Fruit fly (Drosophila melanogaster) whole organism, prepupa: Measurements from ENCODE around the gene Chrac-14.

ENCODE experiments used
- Blimp-1 ChIP-seq: fragments of 200-800 bp; sonication (Bioruptor generic); optimal IDR thresholded peaks from 3 replicates; lab custom pipeline; 2017; ENCODE audit warnings: missing biosample characterization, missing genetic modification characterization, mild to moderate bottlenecking, moderate library complexity, missing genetic modification reagents
- CG10631 ChIP-seq: fragments of 200-800 bp; sonication (Bioruptor generic); optimal IDR thresholded peaks from 2 replicates; lab custom pipeline; 2016; ENCODE audit warnings: missing biosample characterization, missing genetic modification characterization
- CG10669 ChIP-seq: fragments of 200-800 bp; sonication (Bioruptor generic); optimal IDR thresholded peaks from 3 replicates; lab custom pipeline; 2018; ENCODE audit warnings: missing biosample characterization, mild to moderate bottlenecking, missing genetic modification characterization, moderate library complexity
- CG11762 ChIP-seq: fragments of 200-800 bp; sonication (Bioruptor generic); optimal IDR thresholded peaks from 3 replicates; lab custom pipeline; 2016; ENCODE audit warnings: missing biosample characterization, missing genetic modification characterization; ENCODE audit not compliant: insufficient read depth
- CG1621 ChIP-seq: fragments of 200-800 bp; sonication (Bioruptor generic); optimal IDR thresholded peaks from 3 replicates; lab custom pipeline; 2018; ENCODE audit warnings: missing biosample characterization, mild to moderate bottlenecking, missing genetic modification characterization
- CG34406 ChIP-seq: fragments of 200-800 bp; sonication (Bioruptor generic); optimal IDR thresholded peaks from 3 replicates; lab custom pipeline; 2016; ENCODE audit warnings: missing biosample characterization, missing genetic modification characterization
- CG3919 ChIP-seq: fragments of 200-800 bp; sonication (Bioruptor generic); optimal IDR thresholded peaks from 3 replicates; lab custom pipeline; 2016; ENCODE audit warnings: missing biosample characterization, missing genetic modification characterization
- CG4318 ChIP-seq: fragments of 200-800 bp; sonication (Bioruptor generic); optimal IDR thresholded peaks from 3 replicates; lab custom pipeline; 2017; ENCODE audit warnings: missing biosample characterization, mild to moderate bottlenecking, missing genetic modification characterization
- CG6163 ChIP-seq: fragments of 200-800 bp; sonication (Bioruptor generic); IDR thresholded peaks from 3 replicates; pipeline ENCODE4 v1.3.6; 2022; ENCODE audit warnings: missing biosample characterization, missing genetic modification characterization
- CG6276 ChIP-seq: fragments of 200-800 bp; sonication (Bioruptor generic); optimal IDR thresholded peaks from 2 replicates; lab custom pipeline; 2017; ENCODE audit warnings: missing biosample characterization, mild to moderate bottlenecking, missing genetic modification characterization
- CG6808 ChIP-seq: fragments of 200-800 bp; sonication (Bioruptor generic); optimal IDR thresholded peaks from 3 replicates; lab custom pipeline; 2017; ENCODE audit warnings: missing biosample characterization, missing genetic modification characterization, mild to moderate bottlenecking, moderate library complexity, missing genetic modification reagents
- CG6854 ChIP-seq: fragments of 200-800 bp; sonication (Bioruptor generic); optimal IDR thresholded peaks from 2 replicates; lab custom pipeline; 2017; ENCODE audit warnings: missing biosample characterization, mild to moderate bottlenecking, missing genetic modification characterization
- CG7368 ChIP-seq: fragments of 200-800 bp; sonication (Bioruptor generic); optimal IDR thresholded peaks from 3 replicates; lab custom pipeline; 2016; ENCODE audit warnings: missing biosample characterization, missing genetic modification characterization
- CG8632 ChIP-seq: fragments of 200-800 bp; sonication (Bioruptor generic); optimal IDR thresholded peaks from 3 replicates; lab custom pipeline; 2016; ENCODE audit warnings: missing biosample characterization, missing genetic modification characterization
- Eip78C ChIP-seq: fragments of 200-800 bp; sonication (Bioruptor generic); peaks from one replicate; lab custom pipeline; 2016; ENCODE audit warnings: missing biosample characterization, missing genetic modification characterization
- Ets96B ChIP-seq: fragments of 200-800 bp; optimal IDR thresholded peaks from 2 replicates; lab custom pipeline; 2019; ENCODE audit warnings: missing biosample characterization, mild to moderate bottlenecking, missing genetic modification characterization, moderate library complexity
- Hr39 ChIP-seq: fragments of 200-800 bp; sonication (Bioruptor generic); optimal IDR thresholded peaks from 2 replicates; lab custom pipeline; 2016; ENCODE audit warnings: missing biosample characterization, missing genetic modification characterization
- Hr4 ChIP-seq: fragments of 200-800 bp; sonication (Bioruptor generic); optimal IDR thresholded peaks from 3 replicates; lab custom pipeline; 2016; ENCODE audit warnings: missing biosample characterization, missing genetic modification characterization
- Met ChIP-seq: fragments of 200-800 bp; sonication (Bioruptor generic); optimal IDR thresholded peaks from 3 replicates; lab custom pipeline; 2016; ENCODE audit warnings: missing biosample characterization, missing genetic modification characterization
- OdsH ChIP-seq: fragments of 200-800 bp; sonication (Bioruptor generic); optimal IDR thresholded peaks from 3 replicates; lab custom pipeline; 2016; ENCODE audit warnings: missing biosample characterization, missing genetic modification characterization
- Smox ChIP-seq: fragments of 200-800 bp; sonication (Bioruptor generic); optimal IDR thresholded peaks from 3 replicates; lab custom pipeline; 2016; ENCODE audit warnings: missing biosample characterization, missing genetic modification characterization
- Sox102F ChIP-seq: fragments of 200-800 bp; sonication (Bioruptor generic); optimal IDR thresholded peaks from 2 replicates; lab custom pipeline; 2016; ENCODE audit warnings: missing biosample characterization, mild to moderate bottlenecking, missing genetic modification characterization
- Sox14 ChIP-seq: fragments of 200-800 bp; sonication (Bioruptor generic); optimal IDR thresholded peaks from 3 replicates; lab custom pipeline; 2016; ENCODE audit warnings: missing biosample characterization, missing genetic modification characterization
- achi ChIP-seq: fragments of 200-800 bp; sonication (Bioruptor generic); optimal IDR thresholded peaks from 3 replicates; lab custom pipeline; 2016; ENCODE audit warnings: missing biosample characterization, missing genetic modification characterization
- acj6 ChIP-seq: fragments of 200-800 bp; sonication (Bioruptor generic); optimal IDR thresholded peaks from 3 replicates; lab custom pipeline; 2016; ENCODE audit warnings: missing biosample characterization, missing genetic modification characterization
- dsx ChIP-seq: fragments of 200-800 bp; optimal IDR thresholded peaks from 3 replicates; lab custom pipeline; 2019; ENCODE audit warnings: missing biosample characterization, mild to moderate bottlenecking, missing genetic modification characterization, moderate library complexity; ENCODE audit not compliant: poor library complexity, severe bottlenecking
- eg ChIP-seq: fragments of 200-800 bp; sonication (Bioruptor generic); IDR thresholded peaks from 3 replicates; pipeline ENCODE4 v1.3.6; 2022; ENCODE audit warnings: missing biosample characterization, missing genetic modification characterization
- esn ChIP-seq: fragments of 200-800 bp; sonication (Bioruptor generic); optimal IDR thresholded peaks from 2 replicates; lab custom pipeline; 2016; ENCODE audit warnings: missing biosample characterization, mild to moderate bottlenecking, missing genetic modification characterization, moderate library complexity
- fd59A ChIP-seq: fragments of 200-800 bp; sonication (Bioruptor generic); optimal IDR thresholded peaks from 2 replicates; lab custom pipeline; 2017; ENCODE audit warnings: missing biosample characterization, mild to moderate bottlenecking, missing genetic modification characterization, missing genetic modification reagents
- fd85E ChIP-seq: fragments of 200-800 bp; sonication (Bioruptor generic); optimal IDR thresholded peaks from 3 replicates; lab custom pipeline; 2016; ENCODE audit warnings: missing biosample characterization, missing genetic modification characterization
- fkh ChIP-seq: fragments of 200-800 bp; sonication (Bioruptor generic); optimal IDR thresholded peaks from 3 replicates; lab custom pipeline; 2017; ENCODE audit warnings: missing biosample characterization, mild to moderate bottlenecking, missing genetic modification characterization, moderate library complexity
- net ChIP-seq: fragments of 200-800 bp; sonication (Bioruptor generic); optimal IDR thresholded peaks from 3 replicates; lab custom pipeline; 2016; ENCODE audit warnings: missing biosample characterization, missing genetic modification characterization
- spab ChIP-seq: fragments of 200-800 bp; sonication (Bioruptor generic); optimal IDR thresholded peaks from 2 replicates; lab custom pipeline; 2017; ENCODE audit warnings: missing biosample characterization, mild to moderate bottlenecking, missing genetic modification characterization, missing genetic modification reagents
- ss ChIP-seq, 2 experiments: fragments of 200-800 bp; sonication (Bioruptor generic); optimal IDR thresholded peaks; 2 replicates in 1 of 2; 3 replicates in 1 of 2; lab custom pipeline; 2017 to 2018; ENCODE audit warnings: mild to moderate bottlenecking in 2 of 2, missing biosample characterization in 2 of 2, missing genetic modification characterization in 2 of 2, moderate library complexity in 1 of 2
- svp ChIP-seq: fragments of 200-800 bp; sonication (Bioruptor generic); peaks from one replicate; lab custom pipeline; 2016; ENCODE audit warnings: missing biosample characterization, missing genetic modification characterization
- vri ChIP-seq: fragments of 200-800 bp; sonication (Bioruptor generic); optimal IDR thresholded peaks from 3 replicates; lab custom pipeline; 2016; ENCODE audit warnings: missing biosample characterization, mild to moderate bottlenecking, missing genetic modification characterization

Gene Chrac-14

DNA sequence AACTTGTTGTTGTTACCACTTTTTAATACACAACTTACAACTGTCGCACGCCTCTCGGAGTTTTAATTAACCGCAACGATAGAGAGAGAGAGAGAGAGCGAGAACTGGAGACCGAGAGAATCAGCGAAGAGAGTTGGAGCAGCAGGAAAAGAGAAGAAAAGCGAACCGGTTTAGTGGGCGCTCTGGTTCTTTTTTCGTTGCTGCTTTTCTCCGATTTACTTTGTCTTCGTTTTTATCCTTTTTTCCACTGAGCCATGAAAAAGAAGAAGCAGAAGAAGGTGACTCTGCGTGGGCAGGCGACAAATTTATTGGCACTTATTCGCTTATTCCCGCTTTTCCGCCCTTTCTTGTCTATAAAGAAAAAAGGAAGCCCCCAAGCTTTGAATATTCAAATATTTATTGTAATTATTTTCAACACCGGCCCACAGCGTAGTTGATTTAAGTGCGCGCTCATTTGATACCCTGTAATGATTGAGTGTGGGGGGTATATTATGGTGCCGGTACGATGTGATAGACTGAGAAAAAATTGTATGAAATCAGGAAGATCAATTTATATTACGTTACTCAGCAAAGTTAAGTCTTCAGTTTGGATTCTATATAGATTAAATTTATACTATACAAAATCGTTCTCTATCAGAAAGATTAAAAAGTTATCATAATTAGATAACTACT lies 16.8 kb upstream of the Chrac-14 start (continued):
- TF ChIP-seq fkh (GFP tag; lab: Kevin White, UChicago) (no peak), vri (GFP tag; lab: Kevin White, UChicago) (no peak), CG3919 (GFP tag; lab: Kevin White, UChicago) (peak; percentile 9), Sox102F (GFP tag; lab: Kevin White, UChicago) (no peak), OdsH (GFP tag; lab: Kevin White, UChicago) (peak; percentile 44), esn (no peak), CG7368 (GFP tag; lab: Kevin White, UChicago) (no peak), CG10669 (GFP tag; lab: Kevin White, UChicago) (peak; percentile 22), CG6276 (no peak), Met (peak; percentile 11), fd59A (GFP tag; lab: Kevin White, UChicago) (peak; percentile 9), CG1621 (peak; percentile 46), Eip78C (peak; percentile 67), achi (peak; percentile 7), Ets96B (tag; lab: Kevin White, UChicago) (peak; percentile 37), Smox (GFP tag; lab: Kevin White, UChicago) (peak; percentile 23), Hr39 (no peak), Blimp-1 (GFP tag; lab: Kevin White, UChicago) (no peak), Sox14 (GFP tag; lab: Kevin White, UChicago) (peak; percentile 7), CG8632 (GFP tag; lab: Kevin White, UChicago) (peak; percentile 29), CG11762 (GFP tag; lab: Kevin White, UChicago) (no peak), fd85E (GFP tag; lab: Kevin White, UChicago) (no peak), CG10631 (GFP tag; lab: Kevin White, UChicago) (peak; percentile 54), dsx (peak; percentile 72), eg (GFP tag; lab: Robert Waterston, UW) (peak; percentile 7; the same call in 1 of the 3 replicates)
- TF ChIP-seq, all 60 proteins: peak for 30

DNA sequence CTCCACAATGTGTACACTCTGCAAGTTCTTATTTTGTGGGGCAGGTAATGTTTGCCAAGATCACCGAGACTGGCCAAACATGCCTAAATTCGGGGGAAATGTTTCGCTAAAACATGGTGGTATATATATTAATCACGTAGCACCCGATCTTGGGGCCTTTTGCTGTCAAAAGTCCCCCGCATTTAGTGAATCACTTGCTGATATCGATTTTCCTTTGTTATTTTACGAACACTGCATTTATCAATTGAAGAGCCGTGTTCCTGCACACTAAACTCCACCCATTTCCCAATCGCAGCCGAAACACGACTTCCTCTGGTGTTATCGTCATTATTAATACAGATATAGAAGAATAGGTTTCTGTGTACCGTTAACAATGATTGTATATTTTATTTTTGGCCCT lies 15.5 kb upstream of the Chrac-14 start:
- no peak for TF ChIP-seq CG4318 (GFP tag; lab: Kevin White, UChicago)

DNA sequence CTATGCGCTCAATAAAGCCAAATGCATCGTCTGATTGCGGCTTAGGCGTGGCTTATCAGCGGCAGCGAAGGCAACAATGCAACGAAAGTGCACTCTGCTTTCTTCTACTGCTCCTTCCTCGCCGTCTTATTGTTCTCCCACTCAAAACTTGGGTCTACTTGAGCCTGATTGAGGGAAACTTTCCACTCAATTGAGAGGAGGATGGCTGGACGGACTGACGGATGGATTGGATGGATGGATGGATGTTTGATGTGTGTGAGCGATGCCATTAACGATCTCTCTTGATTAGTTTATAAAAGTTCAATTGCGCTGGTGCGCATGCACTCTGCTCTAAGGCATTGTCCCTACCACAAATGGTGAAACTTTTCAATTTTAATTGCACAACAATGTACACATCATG lies 14.2 kb upstream of the Chrac-14 start:
- TF ChIP-seq CG34406 (GFP tag; lab: Kevin White, UChicago) (no peak), Eip78C (peak; percentile 49), CG6163 (GFP tag; lab: Robert Waterston, UW) (no peak), dsx (peak; percentile 46), spab (GFP tag; lab: Kevin White, UChicago) (no peak), CG10669 (GFP tag; lab: Kevin White, UChicago) (no peak)

- peak; percentile 24 for TF ChIP-seq CG10631 (GFP tag; lab: Kevin White, UChicago)
- no peak for TF ChIP-seq net (GFP tag; lab: Kevin White, UChicago)
- no peak for TF ChIP-seq fd59A (GFP tag; lab: Kevin White, UChicago)
- TF ChIP-seq Sox102F (GFP tag; lab: Kevin White, UChicago): peak; percentile 57
- peak; percentile 53 for TF ChIP-seq svp (GFP tag; lab: Kevin White, UChicago)
- TF ChIP-seq CG10669 (GFP tag; lab: Kevin White, UChicago): peak; percentile 36
- peak; percentile 58 for TF ChIP-seq CG6808 (GFP tag; lab: Kevin White, UChicago)
- TF ChIP-seq fkh (GFP tag; lab: Kevin White, UChicago): peak; percentile 23
- peak; percentile 6 for TF ChIP-seq acj6 (GFP tag; lab: Kevin White, UChicago)
- TF ChIP-seq esn: peak; percentile 35
- TF ChIP-seq Hr4 (GFP tag; lab: Kevin White, UChicago): peak; percentile 3
- TF ChIP-seq CG6854: no peak
- TF ChIP-seq Blimp-1 (GFP tag; lab: Kevin White, UChicago): no peak
- no peak for TF ChIP-seq Hr39
- TF ChIP-seq Ets96B (tag; lab: Kevin White, UChicago): peak; percentile 20
- TF ChIP-seq ss (GFP tag; optimal IDR thresholded peaks at IDR 0.05; lab: Kevin White, UChicago): peak in 1 of 2 experiments; percentile 33
- peak; percentile 7 for TF ChIP-seq CG3919 (GFP tag; lab: Kevin White, UChicago)
- TF ChIP-seq Met: peak; percentile 40
- TF ChIP-seq Eip78C: peak; percentile 54
Measured at dm6 chr2L:8423460-8424089, 13.6 kb upstream of the Chrac-14 start.
